Worm (Caenorhabditis elegans) whole organism, young adult: Measurements from ENCODE around the gene F44E2.9.

Experiments
- ama-1 ChIP-seq, 3 experiments: fragments of 150-350 bp in 1 of 3; sonication (generic microtip) in 2 of 3; optimal IDR thresholded peaks; 2 replicates each; lab custom pipeline; 2014 to 2018; ENCODE audit warnings: missing biosample characterization in 2 of 3, missing genetic modification characterization in 2 of 3, missing genetic modification reagents in 2 of 3
- athp-1 ChIP-seq: sonication (generic microtip); optimal IDR thresholded peaks from 2 replicates; lab custom pipeline; 2017; ENCODE audit warnings: mild to moderate bottlenecking, missing genetic modification characterization, missing compliant biosample characterization
- bed-2 ChIP-seq: fragments of 200-800 bp; sonication (Bioruptor generic); IDR thresholded peaks from 2 replicates; pipeline ENCODE4 v1.3.6; 2022; ENCODE audit warnings: missing genetic modification reagents, missing genetic modification characterization, missing compliant biosample characterization
- ets-4 ChIP-seq: fragments of 200-800 bp; sonication (Bioruptor generic); optimal IDR thresholded peaks from 2 replicates; lab custom pipeline; 2018; ENCODE audit warnings: mild to moderate bottlenecking, missing genetic modification characterization, missing compliant biosample characterization
- lsl-1 ChIP-seq: fragments of 200-800 bp; sonication (Bioruptor generic); optimal IDR thresholded peaks from 2 replicates; lab custom pipeline; 2018; ENCODE audit warnings: mild to moderate bottlenecking, missing genetic modification characterization, moderate library complexity, missing compliant biosample characterization
- madf-3 ChIP-seq: fragments of 200-800 bp; sonication (Bioruptor generic); IDR thresholded peaks from 2 replicates; pipeline ENCODE4 v1.3.6; 2022; ENCODE audit warnings: missing genetic modification reagents, missing genetic modification characterization, missing compliant biosample characterization
- mes-4 ChIP-seq: sonication (generic microtip); optimal IDR thresholded peaks from 2 replicates; lab custom pipeline; 2016; ENCODE audit warnings: missing genotype, missing genetic modification characterization, missing compliant biosample characterization
- pha-4 ChIP-seq: fragments of 150-350 bp; sonication (generic microtip); optimal IDR thresholded peaks from 2 replicates; lab custom pipeline; 2014; ENCODE audit warnings: missing biosample characterization, missing genetic modification reagents, missing genetic modification characterization
- rpc-1 ChIP-seq, 2 experiments: fragments of 150-350 bp in 1 of 2; sonication (generic microtip) in 1 of 2; optimal IDR thresholded peaks; 2 replicates each; lab custom pipeline; 2014 to 2018; ENCODE audit warnings: missing biosample characterization in 1 of 2, missing genetic modification characterization in 1 of 2, missing genetic modification reagents in 1 of 2, missing genotype in 1 of 2
- unc-62 ChIP-seq: fragments of 150-350 bp; optimal IDR thresholded peaks from 2 replicates; lab custom pipeline; 2014; ENCODE audit warnings: missing biosample characterization, missing genetic modification reagents, missing genetic modification characterization
- zim-3 ChIP-seq: sonication (generic microtip); optimal IDR thresholded peaks from 2 replicates; lab custom pipeline; 2017; ENCODE audit warnings: mild to moderate bottlenecking, missing genetic modification characterization, moderate library complexity, missing compliant biosample characterization

ce11 chrIII:8878960-8879359 lies 28.6 kb upstream of the F44E2.9 start:
- TF ChIP-seq athp-1 (tag; lab: Kevin White, UChicago) (no peak), lsl-1 (GFP tag; lab: Kevin White, UChicago) (no peak), mes-4 (no peak), unc-62 (GFP tag; lab: Kevin White, UChicago) (peak; percentile 74), bed-2 (GFP tag; lab: Robert Waterston, UW) (no peak), madf-3 (GFP tag; lab: Robert Waterston, UW) (no peak), ama-1 (optimal IDR thresholded peaks at IDR 0.05; lab: Kevin White, UChicago) (no peak), ama-1 (GFP tag; optimal IDR thresholded peaks at IDR 0.05; lab: Kevin White, UChicago) (no peak), rpc-1 (optimal IDR thresholded peaks at IDR 0.05; lab: Kevin White, UChicago) (no peak), rpc-1 (tag; optimal IDR thresholded peaks at IDR 0.05; lab: Kevin White, UChicago) (no peak), zim-3 (tag; lab: Kevin White, UChicago) (no peak), ets-4 (no peak), pha-4 (no peak)
